Worm (Caenorhabditis elegans) whole organism, L1 larva: ENCODE measurements around the gene pas-2.

Source experiments
- C04F5.9 ChIP-seq: sonication (generic microtip); optimal IDR thresholded peaks from 2 replicates; lab custom pipeline; 2016; ENCODE audit warnings: missing genetic modification characterization, missing compliant biosample characterization
- C16A3.4 ChIP-seq: fragments of 150-350 bp; optimal IDR thresholded peaks from 2 replicates; lab custom pipeline; 2014; ENCODE audit warnings: missing biosample characterization, missing genetic modification characterization
- F16B12.6 ChIP-seq: fragments of 150-350 bp; optimal IDR thresholded peaks from 2 replicates; lab custom pipeline; 2014; ENCODE audit warnings: missing biosample characterization, missing genetic modification characterization
- alr-1 ChIP-seq: fragments of 200-800 bp; sonication (Bioruptor generic); optimal IDR thresholded peaks from 2 replicates; lab custom pipeline; 2018; ENCODE audit warnings: borderline replicate concordance, mild to moderate bottlenecking, missing genetic modification characterization, missing compliant biosample characterization
- ama-1 ChIP-seq: fragments of 150-350 bp; optimal IDR thresholded peaks from 2 replicates; lab custom pipeline; 2014
- blmp-1 ChIP-seq: fragments of 150-350 bp; optimal IDR thresholded peaks from 2 replicates; lab custom pipeline; 2014; ENCODE audit warnings: missing biosample characterization, missing genetic modification characterization
- ceh-82 ChIP-seq, 3 experiments: fragments of 150-350 bp in 1 of 3; sonication (generic microtip) in 2 of 3; optimal IDR thresholded peaks; 2 replicates each; lab custom pipeline; 2014 to 2017; ENCODE audit warnings: missing biosample characterization in 3 of 3, missing genetic modification characterization in 3 of 3
- ceh-88 ChIP-seq: fragments of 200-800 bp; sonication (Bioruptor generic); IDR thresholded peaks from 2 replicates; pipeline ENCODE4 v1.3.6; 2022; ENCODE audit warnings: missing genetic modification characterization, missing compliant biosample characterization
- dsc-1 ChIP-seq: sonication (generic microtip); optimal IDR thresholded peaks from 2 replicates; lab custom pipeline; 2016; ENCODE audit warnings: mild to moderate bottlenecking, missing genetic modification characterization, missing compliant biosample characterization
- efl-3 ChIP-seq: fragments of 200-800 bp; sonication (Bioruptor generic); optimal IDR thresholded peaks from 2 replicates; lab custom pipeline; 2018; ENCODE audit warnings: mild to moderate bottlenecking, missing genetic modification characterization, missing compliant biosample characterization
- elt-3 ChIP-seq, 6 experiments: fragments of 150-350 bp in 1 of 6; sonication (generic microtip); optimal IDR thresholded peaks; 2 replicates each; lab custom pipeline; 2017 to 2018; ENCODE audit warnings: missing biosample characterization in 6 of 6, missing genetic modification characterization in 6 of 6, inconsistent platforms in 1 of 6
- ets-5 ChIP-seq: fragments of 200-800 bp; sonication (Bioruptor generic); IDR thresholded peaks from 2 replicates; pipeline ENCODE4 v1.3.6; 2022; ENCODE audit warnings: missing genetic modification characterization, missing compliant biosample characterization
- fkh-8 ChIP-seq: sonication (generic microtip); optimal IDR thresholded peaks from 2 replicates; lab custom pipeline; 2016; ENCODE audit warnings: mild to moderate bottlenecking, missing genetic modification characterization, missing compliant biosample characterization
- lin-13 ChIP-seq: fragments of 150-350 bp; optimal IDR thresholded peaks from 2 replicates; lab custom pipeline; 2014; ENCODE audit warnings: missing biosample characterization, missing genetic modification reagents, missing genetic modification characterization
- lin-14 ChIP-seq: fragments of 200-800 bp; sonication (Bioruptor generic); optimal IDR thresholded peaks from 2 replicates; lab custom pipeline; 2018; ENCODE audit warnings: mild to moderate bottlenecking, missing genetic modification characterization, moderate library complexity, missing compliant biosample characterization
- lin-35 ChIP-seq, 2 experiments: fragments of 150-350 bp; optimal IDR thresholded peaks; 2 replicates each; lab custom pipeline; 2014; ENCODE audit warnings: missing biosample characterization in 2 of 2, missing genetic modification characterization in 2 of 2, missing genetic modification reagents in 2 of 2
- lir-3 ChIP-seq: sonication (generic microtip); optimal IDR thresholded peaks from 2 replicates; lab custom pipeline; 2016; ENCODE audit warnings: mild to moderate bottlenecking, missing genetic modification characterization, moderate library complexity, missing compliant biosample characterization; ENCODE audit not compliant: poor library complexity
- mep-1 ChIP-seq: fragments of 150-350 bp; optimal IDR thresholded peaks from 2 replicates; lab custom pipeline; 2014; ENCODE audit warnings: missing biosample characterization, missing genetic modification characterization
- nhr-11 ChIP-seq: fragments of 150-350 bp; optimal IDR thresholded peaks from 2 replicates; lab custom pipeline; 2014; ENCODE audit warnings: missing biosample characterization, missing genetic modification characterization
- nhr-12 ChIP-seq: sonication (generic microtip); optimal IDR thresholded peaks from 2 replicates; lab custom pipeline; 2017; ENCODE audit warnings: missing biosample characterization, missing genetic modification characterization
- nhr-20 ChIP-seq: sonication (generic microtip); optimal IDR thresholded peaks from 2 replicates; lab custom pipeline; 2016; ENCODE audit warnings: mild to moderate bottlenecking, missing genetic modification characterization, missing compliant biosample characterization
- nhr-28 ChIP-seq: fragments of 150-350 bp; optimal IDR thresholded peaks from 2 replicates; lab custom pipeline; 2014; ENCODE audit warnings: missing biosample characterization, missing genetic modification characterization
- nhr-47 ChIP-seq: sonication (generic microtip); optimal IDR thresholded peaks from 2 replicates; lab custom pipeline; 2016; ENCODE audit warnings: mild to moderate bottlenecking, missing genetic modification characterization, moderate library complexity, missing compliant biosample characterization
- nhr-71 ChIP-seq: sonication (generic microtip); optimal IDR thresholded peaks from 2 replicates; lab custom pipeline; 2016; ENCODE audit warnings: mild to moderate bottlenecking, missing genetic modification characterization, moderate library complexity, missing compliant biosample characterization
- nhr-77 ChIP-seq: fragments of 150-350 bp; optimal IDR thresholded peaks from 2 replicates; lab custom pipeline; 2014; ENCODE audit warnings: missing biosample characterization, missing genetic modification characterization
- nhr-84 ChIP-seq: sonication (generic microtip); optimal IDR thresholded peaks from 2 replicates; lab custom pipeline; 2017; ENCODE audit warnings: missing biosample characterization, missing genetic modification characterization
- nhr-85 ChIP-seq: sonication (generic microtip); peaks from one replicate; lab custom pipeline; 2016; ENCODE audit warnings: missing genetic modification characterization, inconsistent platforms, missing compliant biosample characterization
- pag-3 ChIP-seq: sonication (generic microtip); optimal IDR thresholded peaks from 2 replicates; lab custom pipeline; 2017; ENCODE audit warnings: missing genetic modification characterization, mild to moderate bottlenecking, missing compliant biosample characterization, antibody characterized with exemption, borderline replicate concordance; ENCODE audit not compliant: insufficient read depth
- pax-3 ChIP-seq: fragments of 200-800 bp; sonication (Bioruptor generic); optimal IDR thresholded peaks from 2 replicates; lab custom pipeline; 2018; ENCODE audit warnings: mild to moderate bottlenecking, missing genetic modification characterization, moderate library complexity, missing compliant biosample characterization
- rnt-1 ChIP-seq: sonication (generic microtip); optimal IDR thresholded peaks from 2 replicates; lab custom pipeline; 2016; ENCODE audit warnings: mild to moderate bottlenecking, missing genetic modification characterization, moderate library complexity, missing compliant biosample characterization
- skn-1 ChIP-seq: fragments of 150-350 bp; optimal IDR thresholded peaks from 2 replicates; lab custom pipeline; 2014; ENCODE audit warnings: missing biosample characterization, missing genetic modification characterization
- snu-23 ChIP-seq: sonication (generic microtip); optimal IDR thresholded peaks from 2 replicates; lab custom pipeline; 2016; ENCODE audit warnings: missing genetic modification characterization, missing compliant biosample characterization
- sox-4 ChIP-seq: sonication (generic microtip); optimal IDR thresholded peaks from 2 replicates; lab custom pipeline; 2016; ENCODE audit warnings: missing genetic modification characterization, missing compliant biosample characterization
- sptf-1 ChIP-seq: fragments of 150-350 bp; optimal IDR thresholded peaks from 2 replicates; lab custom pipeline; 2014; ENCODE audit warnings: missing biosample characterization, missing genetic modification characterization
- sup-37 ChIP-seq: fragments of 200-800 bp; sonication (Bioruptor generic); optimal IDR thresholded peaks from 2 replicates; lab custom pipeline; 2018; ENCODE audit warnings: mild to moderate bottlenecking, missing genetic modification characterization, missing compliant biosample characterization
- tbx-2 ChIP-seq: sonication (generic microtip); optimal IDR thresholded peaks from 2 replicates; lab custom pipeline; 2016; ENCODE audit warnings: missing genetic modification characterization, missing compliant biosample characterization
- tlp-1 ChIP-seq: fragments of 150-350 bp; optimal IDR thresholded peaks from 2 replicates; lab custom pipeline; 2014; ENCODE audit warnings: missing biosample characterization, missing genetic modification characterization
- unc-62 ChIP-seq: fragments of 150-350 bp; optimal IDR thresholded peaks from 2 replicates; lab custom pipeline; 2014; ENCODE audit warnings: missing biosample characterization, missing genetic modification reagents, missing genetic modification characterization
- vab-15 ChIP-seq: sonication (generic microtip); optimal IDR thresholded peaks from 2 replicates; lab custom pipeline; 2017; ENCODE audit warnings: missing genotype, mild to moderate bottlenecking, missing genetic modification characterization, missing compliant biosample characterization
- xbp-1 ChIP-seq: sonication (generic microtip); optimal IDR thresholded peaks from 2 replicates; lab custom pipeline; 2016; ENCODE audit warnings: missing genetic modification characterization, missing compliant biosample characterization
- zag-1 ChIP-seq: fragments of 150-350 bp; optimal IDR thresholded peaks from 2 replicates; lab custom pipeline; 2014; ENCODE audit warnings: missing biosample characterization, missing genetic modification characterization
- zip-4 ChIP-seq: fragments of 200-800 bp; sonication (Bioruptor generic); optimal IDR thresholded peaks from 2 replicates; lab custom pipeline; 2018; ENCODE audit warnings: mild to moderate bottlenecking, missing genetic modification characterization, moderate library complexity, missing compliant biosample characterization

pas-2 gene

DNA sequence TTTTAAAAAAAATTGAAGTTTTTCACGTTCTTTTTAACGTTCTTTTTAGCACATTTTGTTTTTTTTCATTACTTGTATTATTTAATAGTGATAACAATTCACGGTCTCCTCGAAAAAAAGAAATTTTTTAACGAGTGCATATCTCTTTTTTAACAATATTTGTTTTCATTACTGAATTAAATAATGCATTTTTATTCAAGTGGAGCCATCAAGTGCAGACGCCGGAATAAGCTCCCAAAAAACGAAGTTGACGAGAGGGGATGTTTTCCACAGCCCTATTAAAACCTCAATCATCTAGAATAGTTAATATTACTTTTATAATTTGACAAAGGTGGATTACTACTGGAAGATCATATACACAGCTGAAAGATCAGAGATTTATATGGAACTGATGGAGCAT, 13.5 kb upstream of the pas-2 start, which contains the start of gene irld-6:
Gene irld-6 (minus strand): TSS at position 101 of the 400 bp plus-strand sequence.
- TF ChIP-seq F16B12.6 (tag; lab: Kevin White, UChicago) (no peak), ets-5 (no peak), vab-15 (tag; lab: Kevin White, UChicago) (no peak), dsc-1 (no peak), pax-3 (tag; lab: Kevin White, UChicago) (no peak), nhr-84 (tag; lab: Kevin White, UChicago) (no peak), nhr-11 (tag; lab: Kevin White, UChicago) (no peak), nhr-28 (tag; lab: Kevin White, UChicago) (no peak), mep-1 (no peak), unc-62 (GFP tag; lab: Kevin White, UChicago) (no peak)

DNA sequence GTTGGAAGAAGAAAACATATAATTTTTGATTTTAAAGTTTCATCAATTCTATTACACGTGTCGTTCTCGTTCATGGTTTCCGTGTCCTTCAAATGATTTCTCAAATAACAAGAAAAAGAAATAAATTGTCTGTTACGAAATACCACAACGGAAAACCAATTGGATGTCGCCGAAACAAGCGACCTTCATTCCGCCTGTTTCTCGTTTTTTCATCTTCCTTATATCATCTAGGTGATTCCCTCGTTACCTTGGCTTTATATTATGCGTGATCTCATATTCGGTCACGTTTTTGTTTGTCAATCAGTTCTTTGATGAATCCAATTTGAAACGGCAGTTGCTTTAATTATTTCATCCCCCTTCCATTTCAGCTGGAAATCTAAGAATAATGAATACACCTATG, 13.0 kb upstream of the pas-2 start:
- peak; percentile 50 for TF ChIP-seq snu-23 (GFP tag; lab: Kevin White, UChicago)
- peak; percentile 2 for TF ChIP-seq tbx-2 (tag; lab: Kevin White, UChicago)
- peak; percentile 11 for TF ChIP-seq zip-4 (GFP tag; lab: Kevin White, UChicago)
- TF ChIP-seq alr-1 (tag; lab: Kevin White, UChicago), result no peak
- no peak for TF ChIP-seq nhr-28 (tag; lab: Kevin White, UChicago)
- no peak for TF ChIP-seq tlp-1 (tag; lab: Kevin White, UChicago)
- peak; percentile 40 for TF ChIP-seq skn-1
- TF ChIP-seq lin-14 (GFP tag; lab: Kevin White, UChicago), result peak; percentile 86
- TF ChIP-seq elt-3 (tag; optimal IDR thresholded peaks at IDR 0.05; lab: Kevin White, UChicago), result peak in 2 of 6 experiments; percentile 15 to 79
- peak; percentile 89 for TF ChIP-seq nhr-85 (tag; lab: Kevin White, UChicago)
- TF ChIP-seq nhr-20 (tag; lab: Kevin White, UChicago), result peak; percentile 50
- TF ChIP-seq xbp-1, result peak; percentile 39
- TF ChIP-seq nhr-71 (tag; lab: Kevin White, UChicago), result peak; percentile 45
- TF ChIP-seq zag-1, result no peak
- no peak for TF ChIP-seq efl-3 (GFP tag; lab: Kevin White, UChicago)
- no peak for TF ChIP-seq C04F5.9 (tag; lab: Kevin White, UChicago)
- no peak for TF ChIP-seq unc-62 (GFP tag; lab: Kevin White, UChicago)
- peak in 1 of 2 experiments; percentile 12 for TF ChIP-seq lin-35 (GFP tag; optimal IDR thresholded peaks at IDR 0.05; lab: Kevin White, UChicago)
- TF ChIP-seq blmp-1 (tag; lab: Kevin White, UChicago), result peak; percentile 63
- TF ChIP-seq, all 84 proteins: peak for 12

DNA sequence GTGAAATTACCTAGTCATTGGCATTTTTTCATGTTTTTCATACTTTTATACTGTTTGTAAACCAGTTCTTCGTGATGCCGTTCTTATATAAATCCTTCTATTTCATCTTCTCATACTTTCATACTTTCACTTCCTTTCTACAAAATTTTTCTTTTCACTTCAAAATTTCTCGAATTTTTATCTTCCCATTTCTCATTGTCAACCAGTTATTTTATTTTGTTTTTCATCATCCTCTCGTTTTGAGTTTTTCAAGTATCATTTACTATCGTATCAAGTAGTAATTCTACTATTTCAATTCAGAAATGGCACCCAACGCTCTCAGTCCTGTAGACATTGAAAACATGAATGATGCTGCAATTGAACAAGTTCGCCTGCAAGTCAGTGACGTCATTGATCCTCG, 11.5 kb upstream of the pas-2 start, which contains the start of gene F28H7.8:
Gene F28H7.8 (plus strand): TSS at position 301 of the 400 bp plus-strand sequence.
- TF ChIP-seq nhr-77 (tag; lab: Kevin White, UChicago) (no peak), nhr-85 (tag; lab: Kevin White, UChicago) (peak; percentile 61)

DNA sequence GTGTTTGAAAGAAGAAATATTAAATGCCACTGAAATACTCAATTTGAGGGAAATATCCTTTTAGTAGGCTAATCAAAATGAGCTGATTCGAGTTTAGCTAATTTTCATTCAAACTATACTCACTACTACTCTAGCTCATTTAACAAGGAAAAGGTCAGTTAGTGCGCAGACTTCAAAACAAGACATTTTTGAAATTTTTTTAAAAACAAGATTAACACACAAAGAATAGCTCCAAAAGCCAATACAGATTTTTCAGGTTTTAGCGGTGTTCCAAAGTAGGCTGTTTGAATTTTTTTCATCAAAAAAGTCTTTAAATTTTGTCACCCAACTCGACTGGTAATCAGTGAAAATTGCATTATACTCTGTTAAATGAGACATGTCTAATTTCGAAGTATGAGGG, 9.3 kb upstream of the pas-2 start:
- no peak for TF ChIP-seq efl-3 (GFP tag; lab: Kevin White, UChicago)
- TF ChIP-seq alr-1 (tag; lab: Kevin White, UChicago), result no peak
- TF ChIP-seq lir-3, result no peak
- no peak for TF ChIP-seq ama-1
- no peak for TF ChIP-seq ceh-82 (tag; optimal IDR thresholded peaks at IDR 0.05; lab: Kevin White, UChicago)
- no peak for TF ChIP-seq rnt-1 (tag; lab: Kevin White, UChicago)
- no peak for TF ChIP-seq lin-13 (GFP tag; lab: Kevin White, UChicago)
- no peak for TF ChIP-seq fkh-8 (tag; lab: Kevin White, UChicago)
- TF ChIP-seq sox-4, result no peak
- no peak for TF ChIP-seq nhr-12 (tag; lab: Kevin White, UChicago)
- no peak for TF ChIP-seq lin-14 (GFP tag; lab: Kevin White, UChicago)
- no peak for TF ChIP-seq pag-3 (tag; lab: Kevin White, UChicago)
- TF ChIP-seq nhr-71 (tag; lab: Kevin White, UChicago), result no peak
- no peak for TF ChIP-seq ceh-88 (GFP tag; lab: Robert Waterston, UW)
- no peak for TF ChIP-seq sup-37
- no peak for TF ChIP-seq nhr-47 (tag; lab: Kevin White, UChicago)
- TF ChIP-seq vab-15 (tag; lab: Kevin White, UChicago), result no peak
- no peak for TF ChIP-seq tlp-1 (tag; lab: Kevin White, UChicago)
- no peak for TF ChIP-seq sptf-1 (tag; lab: Kevin White, UChicago)
- TF ChIP-seq C16A3.4, result no peak
